Worm (Caenorhabditis elegans) whole organism, L4 larva: ENCODE data around the gene C33D9.6.

Experiments
- D1046.2 ChIP-seq: fragments of 200-800 bp; sonication (Bioruptor generic); IDR thresholded peaks from 2 replicates; pipeline ENCODE4 v1.3.6; 2022; ENCODE audit warnings: missing genetic modification characterization, missing compliant biosample characterization
- F26F4.8 ChIP-seq: fragments of 200-800 bp; sonication (Bioruptor generic); conservative IDR thresholded peaks from 2 replicates; pipeline ENCODE4 v1.3.6; 2022; ENCODE audit warnings: missing genetic modification characterization, missing compliant biosample characterization
- F49E8.2 ChIP-seq: sonication (generic microtip); optimal IDR thresholded peaks from 2 replicates; lab custom pipeline; 2016; ENCODE audit warnings: missing compliant biosample characterization, mild to moderate bottlenecking, missing genetic modification characterization, borderline replicate concordance
- T20F7.1 ChIP-seq: fragments of 200-800 bp; sonication (Bioruptor generic); optimal IDR thresholded peaks from 2 replicates; lab custom pipeline; 2018; ENCODE audit warnings: mild to moderate bottlenecking, missing genetic modification characterization, missing compliant biosample characterization
- T26A8.4 ChIP-seq: fragments of 200-800 bp; sonication (Bioruptor generic); IDR thresholded peaks from 2 replicates; pipeline ENCODE4 v1.3.6; 2022; ENCODE audit warnings: missing genetic modification characterization, missing compliant biosample characterization
- Y5F2A.4 ChIP-seq: fragments of 200-800 bp; sonication (Bioruptor generic); optimal IDR thresholded peaks from 2 replicates; lab custom pipeline; 2018; ENCODE audit warnings: mild to moderate bottlenecking, missing genetic modification characterization, missing compliant biosample characterization
- Y75B8A.6 ChIP-seq: fragments of 200-800 bp; sonication (Bioruptor generic); IDR thresholded peaks from 2 replicates; pipeline ENCODE4 v1.3.6; 2022; ENCODE audit warnings: missing genetic modification reagents, missing genetic modification characterization, missing compliant biosample characterization
- aha-1 ChIP-seq: fragments of 150-350 bp; peaks from one replicate; lab custom pipeline; 2014; ENCODE audit warnings: missing biosample characterization, missing genetic modification characterization
- aly-2 ChIP-seq: sonication (generic microtip); optimal IDR thresholded peaks from 2 replicates; lab custom pipeline; 2018; ENCODE audit warnings: missing biosample characterization, missing genetic modification characterization
- ama-1 ChIP-seq: fragments of 150-350 bp; optimal IDR thresholded peaks from 2 replicates; lab custom pipeline; 2014; ENCODE audit warnings: inconsistent platforms, mixed read lengths
- ceh-28 ChIP-seq: fragments of 150-350 bp; optimal IDR thresholded peaks from 2 replicates; lab custom pipeline; 2014; ENCODE audit warnings: missing biosample characterization, missing genetic modification reagents, missing genetic modification characterization
- ces-1 ChIP-seq: fragments of 150-350 bp; sonication (generic microtip); optimal IDR thresholded peaks from 4 replicates; lab custom pipeline; 2014; ENCODE audit warnings: missing biosample characterization, missing genetic modification reagents, missing genetic modification characterization
- cey-2 ChIP-seq: sonication (generic microtip); optimal IDR thresholded peaks from 3 replicates; lab custom pipeline; 2017; ENCODE audit warnings: missing genetic modification characterization, mild to moderate bottlenecking, missing compliant biosample characterization, antibody characterized with exemption, borderline replicate concordance; ENCODE audit not compliant: insufficient read depth
- ctbp-1 ChIP-seq: fragments of 200-800 bp; sonication (Bioruptor generic); IDR thresholded peaks from 2 replicates; pipeline ENCODE4 v1.3.6; 2022; ENCODE audit warnings: missing genetic modification reagents, missing genetic modification characterization, missing compliant biosample characterization
- daf-19 ChIP-seq: fragments of 200-800 bp; sonication (Bioruptor generic); conservative IDR thresholded peaks from 2 replicates; pipeline ENCODE4 v1.3.6; 2022; ENCODE audit warnings: missing genetic modification characterization, missing compliant biosample characterization
- dmd-6 ChIP-seq: fragments of 200-800 bp; sonication (Bioruptor generic); IDR thresholded peaks from 2 replicates; pipeline ENCODE4 v1.3.6; 2022; ENCODE audit warnings: missing genetic modification reagents, missing genetic modification characterization, missing compliant biosample characterization
- dmd-9 ChIP-seq: fragments of 200-800 bp; sonication (Bioruptor generic); IDR thresholded peaks from 2 replicates; pipeline ENCODE4 v1.3.6; 2022; ENCODE audit warnings: missing genetic modification reagents, missing genetic modification characterization, missing compliant biosample characterization
- duxl-1 ChIP-seq: sonication (generic microtip); optimal IDR thresholded peaks from 2 replicates; lab custom pipeline; 2016; ENCODE audit warnings: mild to moderate bottlenecking, missing genetic modification characterization, moderate library complexity, missing compliant biosample characterization; ENCODE audit not compliant: poor library complexity
- egl-43 ChIP-seq: fragments of 200-800 bp; sonication (Bioruptor generic); IDR thresholded peaks from 2 replicates; pipeline ENCODE4 v1.3.6; 2022; ENCODE audit warnings: missing genetic modification reagents, missing genetic modification characterization, missing compliant biosample characterization
- fkh-10 ChIP-seq: fragments of 150-350 bp; optimal IDR thresholded peaks from 2 replicates; lab custom pipeline; 2014; ENCODE audit warnings: missing biosample characterization, missing genetic modification reagents, missing genetic modification characterization
- gei-8 ChIP-seq: fragments of 200-800 bp; sonication (Bioruptor generic); optimal IDR thresholded peaks from 2 replicates; lab custom pipeline; 2018; ENCODE audit warnings: mild to moderate bottlenecking, missing genetic modification characterization, missing compliant biosample characterization
- hlh-30 ChIP-seq: sonication (generic microtip); optimal IDR thresholded peaks from 2 replicates; lab custom pipeline; 2017; ENCODE audit warnings: antibody characterized with exemption, mild to moderate bottlenecking, missing genetic modification characterization, missing compliant biosample characterization; ENCODE audit not compliant: insufficient read depth
- hmg-1.1 ChIP-seq: fragments of 200-800 bp; sonication (Bioruptor generic); IDR thresholded peaks from 2 replicates; pipeline ENCODE4 v1.3.6; 2022; ENCODE audit warnings: missing genetic modification reagents, missing genetic modification characterization, missing compliant biosample characterization
- jun-1 ChIP-seq: fragments of 150-350 bp; optimal IDR thresholded peaks from 2 replicates; lab custom pipeline; 2014; ENCODE audit warnings: missing biosample characterization, missing genetic modification reagents, missing genetic modification characterization
- lim-7 ChIP-seq: fragments of 200-800 bp; sonication (Bioruptor generic); IDR thresholded peaks from 2 replicates; pipeline ENCODE4 v1.3.6; 2022; ENCODE audit warnings: missing genetic modification characterization, missing compliant biosample characterization
- lin-38 ChIP-seq: fragments of 200-800 bp; sonication (Bioruptor generic); IDR thresholded peaks from 2 replicates; pipeline ENCODE4 v1.3.6; 2022; ENCODE audit warnings: missing genetic modification reagents, missing genetic modification characterization, missing compliant biosample characterization
- lin-39 ChIP-seq: fragments of 150-350 bp; optimal IDR thresholded peaks from 2 replicates; lab custom pipeline; 2014; ENCODE audit warnings: missing biosample characterization, missing genetic modification reagents, missing genetic modification characterization
- lsy-2 ChIP-seq, 2 experiments: fragments of 150-350 bp in 1 of 2; sonication (generic microtip) in 1 of 2; optimal IDR thresholded peaks; 2 replicates each; lab custom pipeline; 2014 to 2017; ENCODE audit warnings: missing biosample characterization in 2 of 2, missing genetic modification characterization in 2 of 2
- madf-5 ChIP-seq, 2 experiments: fragments of 200-800 bp; sonication (Bioruptor generic); IDR thresholded peaks; 2 replicates each; pipeline ENCODE4 v1.3.6; 2022; ENCODE audit warnings: missing compliant biosample characterization in 2 of 2, missing genetic modification characterization in 2 of 2
- mdl-1 ChIP-seq, 2 experiments: fragments of 150-350 bp in 1 of 2; sonication (generic microtip) in 1 of 2; optimal IDR thresholded peaks; 2 replicates each; lab custom pipeline; 2014 to 2017; ENCODE audit warnings: missing biosample characterization in 2 of 2, missing genetic modification characterization in 2 of 2
- mep-1 ChIP-seq: fragments of 150-350 bp; sonication (generic microtip); optimal IDR thresholded peaks from 3 replicates; lab custom pipeline; 2014; ENCODE audit warnings: missing biosample characterization, missing genetic modification characterization
- nhr-111 ChIP-seq: fragments of 200-800 bp; sonication (Bioruptor generic); optimal IDR thresholded peaks from 2 replicates; lab custom pipeline; 2018; ENCODE audit warnings: mild to moderate bottlenecking, missing genetic modification characterization, missing compliant biosample characterization
- nhr-237 ChIP-seq: sonication (generic microtip); optimal IDR thresholded peaks from 2 replicates; lab custom pipeline; 2017; ENCODE audit warnings: missing biosample characterization, missing genetic modification characterization
- nhr-41 ChIP-seq: fragments of 200-800 bp; sonication (Bioruptor generic); IDR thresholded peaks from 2 replicates; pipeline ENCODE4 v1.3.6; 2022; ENCODE audit warnings: missing genetic modification reagents, missing genetic modification characterization, missing compliant biosample characterization
- nhr-42 ChIP-seq: fragments of 200-800 bp; sonication (Bioruptor generic); IDR thresholded peaks from 2 replicates; pipeline ENCODE4 v1.3.6; 2022; ENCODE audit warnings: missing genetic modification characterization, missing compliant biosample characterization
- nhr-6 ChIP-seq: fragments of 150-350 bp; optimal IDR thresholded peaks from 2 replicates; lab custom pipeline; 2014; ENCODE audit warnings: missing biosample characterization, missing genetic modification characterization
- saeg-2 ChIP-seq: fragments of 200-800 bp; sonication (Bioruptor generic); IDR thresholded peaks from 2 replicates; pipeline ENCODE4 v1.3.6; 2022; ENCODE audit warnings: missing genetic modification reagents, missing genetic modification characterization, missing compliant biosample characterization
- snpc-1.2 ChIP-seq: fragments of 200-800 bp; sonication (Bioruptor generic); IDR thresholded peaks from 2 replicates; pipeline ENCODE4 v1.3.6; 2022; ENCODE audit warnings: missing genetic modification reagents, missing genetic modification characterization, missing compliant biosample characterization
- tag-97 ChIP-seq: fragments of 200-800 bp; sonication (Bioruptor generic); IDR thresholded peaks from 2 replicates; pipeline ENCODE4 v1.3.6; 2022; ENCODE audit warnings: missing genetic modification characterization, missing compliant biosample characterization
- tra-1 ChIP-seq: fragments of 200-800 bp; sonication (Bioruptor generic); IDR thresholded peaks from 2 replicates; pipeline ENCODE4 v1.3.6; 2022; ENCODE audit warnings: missing genetic modification reagents, missing genetic modification characterization, missing compliant biosample characterization
- unc-130 ChIP-seq: sonication (generic microtip); optimal IDR thresholded peaks from 2 replicates; lab custom pipeline; 2016; ENCODE audit warnings: missing genetic modification reagents, missing genetic modification characterization, missing compliant biosample characterization
- unc-62 ChIP-seq, 3 experiments: fragments of 150-350 bp in 1 of 3; sonication (generic microtip); optimal IDR thresholded peaks in 2 of 3; peaks in 1 of 3; 1 replicate in 1 of 3; 2 replicates in 2 of 3; lab custom pipeline; 2014 to 2017; ENCODE audit warnings: missing biosample characterization in 3 of 3, missing genetic modification characterization in 3 of 3, missing genetic modification reagents in 3 of 3, missing genotype in 1 of 3
- zag-1 ChIP-seq: fragments of 150-350 bp; optimal IDR thresholded peaks from 2 replicates; lab custom pipeline; 2014; ENCODE audit warnings: missing biosample characterization, missing genetic modification characterization
- zip-2 ChIP-seq: fragments of 150-350 bp; optimal IDR thresholded peaks from 2 replicates; lab custom pipeline; 2014; ENCODE audit warnings: missing biosample characterization, missing genetic modification characterization

C33D9.6 gene

ce11 chrIV:8798255-8798654 lies 20.3 kb upstream of the C33D9.6 start, which contains the start of gene clec-182:
Gene clec-182 (minus strand): TSS chrIV:8798355.
- TF ChIP-seq T20F7.1 (no peak), ces-1 (no peak), unc-62 (GFP tag; optimal IDR thresholded peaks at IDR 0.05 in 1 of 2; lab: Kevin White, UChicago) (no peak), unc-62 (tag; optimal IDR thresholded peaks at IDR 0.05; lab: Kevin White, UChicago) (no peak), D1046.2 (GFP tag; lab: Robert Waterston, UW) (no peak)
- TF ChIP-seq, all 104 proteins: peak for 0

ce11 chrIV:8796246-8796645 lies 18.3 kb upstream of the C33D9.6 start:
- TF ChIP-seq ces-1 (no peak), aha-1 (tag; lab: Kevin White, UChicago) (peak; percentile 72), cey-2 (no peak), hmg-1.1 (GFP tag; lab: Robert Waterston, UW) (0 out of 2 replicates have a peak, but pooled peaks have one; percentile 10), hlh-30 (peak; percentile 20), ctbp-1 (GFP tag; lab: Robert Waterston, UW) (0 out of 2 replicates have a peak, but pooled peaks have one; percentile 42), mep-1 (peak; percentile 65), daf-19 (GFP tag; lab: Robert Waterston, UW) (no peak), fkh-10 (GFP tag; lab: Kevin White, UChicago) (peak; percentile 61), lin-39 (peak; percentile 15), lsy-2 (tag; optimal IDR thresholded peaks at IDR 0.05; lab: Kevin White, UChicago) (peak in 1 of 2 experiments; percentile 12)

- TF ChIP-seq mdl-1 (tag; optimal IDR thresholded peaks at IDR 0.05; lab: Kevin White, UChicago) (peak; percentile 73 to 97), tra-1 (GFP tag; lab: Robert Waterston, UW) (peak; percentile 93), tag-97 (GFP tag; lab: Robert Waterston, UW) (no peak), snpc-1.2 (GFP tag; lab: Robert Waterston, UW) (no peak), zip-2 (tag; lab: Kevin White, UChicago) (no peak), nhr-41 (GFP tag; lab: Robert Waterston, UW) (peak; percentile 86; the same call in 1 of the 2 replicates), ama-1 (lab: Kevin White, UChicago) (peak; percentile 3), nhr-6 (peak; percentile 51), hmg-1.1 (GFP tag; lab: Robert Waterston, UW) (peak; percentile 90), unc-130 (GFP tag; lab: Kevin White, UChicago) (no peak), jun-1 (tag; lab: Kevin White, UChicago) (peak; percentile 52), nhr-42 (GFP tag; lab: Robert Waterston, UW) (peak; percentile 35; the same call in 1 of the 2 replicates), dmd-6 (GFP tag; lab: Robert Waterston, UW) (peak; percentile 93), nhr-237 (tag; lab: Kevin White, UChicago) (no peak), nhr-111 (GFP tag; lab: Kevin White, UChicago) (no peak), egl-43 (GFP tag; lab: Robert Waterston, UW) (peak; percentile 82), F49E8.2 (tag; lab: Kevin White, UChicago) (no peak), zag-1 (tag; lab: Kevin White, UChicago) (no peak), duxl-1 (peak; percentile 2), ceh-28 (tag; lab: Kevin White, UChicago) (peak; percentile 30), Y5F2A.4 (no peak), gei-8 (peak; percentile 68), aha-1 (tag; lab: Kevin White, UChicago) (peak; percentile 99), lin-39 (peak; percentile 52), dmd-9 (GFP tag; lab: Robert Waterston, UW) (no peak), Y75B8A.6 (GFP tag; lab: Robert Waterston, UW) (no peak), F26F4.8 (GFP tag; lab: Robert Waterston, UW) (no peak), lim-7 (GFP tag; lab: Robert Waterston, UW) (no peak), madf-5 (GFP tag; IDR thresholded peaks at IDR 0.05; lab: Robert Waterston, UW) (no peak), aly-2 (no peak), T26A8.4 (GFP tag; lab: Robert Waterston, UW) (peak; percentile 68; the same call in 1 of the 2 replicates), mep-1 (peak; percentile 96), ces-1 (peak; percentile 1), cey-2 (peak; percentile 93), saeg-2 (0 out of 2 replicates have a peak, but pooled peaks have one; percentile 70), lin-38 (GFP tag; lab: Robert Waterston, UW) (peak; percentile 59; the same call in 1 of the 2 replicates)
These were observed 17.1 kb upstream of the C33D9.6 start for ce11 chrIV:8794895-8795665.
